Worm (Caenorhabditis elegans) whole organism, L1 larva: ENCODE data around the gene ndab-1.

Experiments used
- C04F5.9 ChIP-seq: sonication (generic microtip); optimal IDR thresholded peaks from 2 replicates; lab custom pipeline; 2016; ENCODE audit warnings: missing genetic modification characterization, missing compliant biosample characterization
- C16A3.4 ChIP-seq: fragments of 150-350 bp; optimal IDR thresholded peaks from 2 replicates; lab custom pipeline; 2014; ENCODE audit warnings: missing biosample characterization, missing genetic modification characterization
- F16B12.6 ChIP-seq: fragments of 150-350 bp; optimal IDR thresholded peaks from 2 replicates; lab custom pipeline; 2014; ENCODE audit warnings: missing biosample characterization, missing genetic modification characterization
- aha-1 ChIP-seq: fragments of 150-350 bp; optimal IDR thresholded peaks from 2 replicates; lab custom pipeline; 2014; ENCODE audit warnings: missing biosample characterization, missing genetic modification characterization
- alr-1 ChIP-seq: fragments of 200-800 bp; sonication (Bioruptor generic); optimal IDR thresholded peaks from 2 replicates; lab custom pipeline; 2018; ENCODE audit warnings: borderline replicate concordance, mild to moderate bottlenecking, missing genetic modification characterization, missing compliant biosample characterization
- ama-1 ChIP-seq: fragments of 150-350 bp; optimal IDR thresholded peaks from 2 replicates; lab custom pipeline; 2014
- ceh-63 ChIP-seq: fragments of 200-800 bp; sonication (Bioruptor generic); optimal IDR thresholded peaks from 2 replicates; lab custom pipeline; 2018; ENCODE audit warnings: mild to moderate bottlenecking, missing genetic modification characterization, missing compliant biosample characterization
- ceh-8 ChIP-seq: fragments of 200-800 bp; sonication (Bioruptor generic); optimal IDR thresholded peaks from 2 replicates; lab custom pipeline; 2018; ENCODE audit warnings: mild to moderate bottlenecking, missing genetic modification characterization, moderate library complexity, missing compliant biosample characterization
- ceh-82 ChIP-seq, 3 experiments: fragments of 150-350 bp in 1 of 3; sonication (generic microtip) in 2 of 3; optimal IDR thresholded peaks; 2 replicates each; lab custom pipeline; 2014 to 2017; ENCODE audit warnings: missing biosample characterization in 3 of 3, missing genetic modification characterization in 3 of 3
- ceh-90 ChIP-seq: sonication (generic microtip); optimal IDR thresholded peaks from 2 replicates; lab custom pipeline; 2016; ENCODE audit warnings: missing genetic modification characterization, missing compliant biosample characterization
- dpl-1 ChIP-seq, 3 experiments: fragments of 150-350 bp in 2 of 3; sonication (generic microtip) in 1 of 3; optimal IDR thresholded peaks; 2 replicates each; lab custom pipeline; 2014 to 2017; ENCODE audit warnings: missing biosample characterization in 3 of 3, missing genetic modification characterization in 3 of 3, missing genetic modification reagents in 3 of 3
- dsc-1 ChIP-seq: sonication (generic microtip); optimal IDR thresholded peaks from 2 replicates; lab custom pipeline; 2016; ENCODE audit warnings: mild to moderate bottlenecking, missing genetic modification characterization, missing compliant biosample characterization
- efl-1 ChIP-seq, 4 experiments: fragments of 150-350 bp; optimal IDR thresholded peaks in 3 of 4; peaks in 1 of 4; 1 replicate in 1 of 4; 2 replicates in 3 of 4; lab custom pipeline; 2014; ENCODE audit warnings: missing biosample characterization in 2 of 4, missing genetic modification characterization in 2 of 4, missing genetic modification reagents in 2 of 4
- efl-3 ChIP-seq: fragments of 200-800 bp; sonication (Bioruptor generic); optimal IDR thresholded peaks from 2 replicates; lab custom pipeline; 2018; ENCODE audit warnings: mild to moderate bottlenecking, missing genetic modification characterization, missing compliant biosample characterization
- egl-27 ChIP-seq, 2 experiments: fragments of 150-350 bp in 1 of 2; sonication (generic microtip); optimal IDR thresholded peaks; 3 replicates each; lab custom pipeline; 2017 to 2018; ENCODE audit warnings: missing biosample characterization in 2 of 2, missing genetic modification characterization in 2 of 2, missing genetic modification reagents in 2 of 2
- elt-2 ChIP-seq: sonication (generic microtip); optimal IDR thresholded peaks from 2 replicates; lab custom pipeline; 2016; ENCODE audit warnings: missing genetic modification characterization, mild to moderate bottlenecking, inconsistent platforms, missing compliant biosample characterization, missing genetic modification reagents
- elt-3 ChIP-seq, 6 experiments: fragments of 150-350 bp in 1 of 6; sonication (generic microtip); optimal IDR thresholded peaks; 2 replicates each; lab custom pipeline; 2017 to 2018; ENCODE audit warnings: missing biosample characterization in 6 of 6, missing genetic modification characterization in 6 of 6, inconsistent platforms in 1 of 6
- fkh-10 ChIP-seq: sonication (generic microtip); optimal IDR thresholded peaks from 2 replicates; lab custom pipeline; 2017; ENCODE audit warnings: missing biosample characterization, missing genetic modification reagents, missing genetic modification characterization
- fkh-8 ChIP-seq: sonication (generic microtip); optimal IDR thresholded peaks from 2 replicates; lab custom pipeline; 2016; ENCODE audit warnings: mild to moderate bottlenecking, missing genetic modification characterization, missing compliant biosample characterization
- hlh-17 ChIP-seq: fragments of 200-800 bp; sonication (Bioruptor generic); optimal IDR thresholded peaks from 2 replicates; lab custom pipeline; 2018; ENCODE audit warnings: missing genetic modification characterization, mild to moderate bottlenecking, missing compliant biosample characterization, moderate library complexity, borderline replicate concordance
- hlh-4 ChIP-seq: sonication (generic microtip); optimal IDR thresholded peaks from 2 replicates; lab custom pipeline; 2016; ENCODE audit warnings: mild to moderate bottlenecking, missing genetic modification characterization, missing compliant biosample characterization
- irx-1 ChIP-seq: sonication (generic microtip); optimal IDR thresholded peaks from 2 replicates; lab custom pipeline; 2016; ENCODE audit warnings: missing genetic modification characterization, missing compliant biosample characterization
- jun-1 ChIP-seq: fragments of 150-350 bp; optimal IDR thresholded peaks from 2 replicates; lab custom pipeline; 2014; ENCODE audit warnings: missing biosample characterization, missing genetic modification reagents, missing genetic modification characterization
- lin-13 ChIP-seq: fragments of 150-350 bp; optimal IDR thresholded peaks from 2 replicates; lab custom pipeline; 2014; ENCODE audit warnings: missing biosample characterization, missing genetic modification reagents, missing genetic modification characterization
- lin-39 ChIP-seq: fragments of 150-350 bp; optimal IDR thresholded peaks from 2 replicates; lab custom pipeline; 2014; ENCODE audit warnings: missing biosample characterization, missing genetic modification reagents, missing genetic modification characterization
- lir-3 ChIP-seq: sonication (generic microtip); optimal IDR thresholded peaks from 2 replicates; lab custom pipeline; 2016; ENCODE audit warnings: mild to moderate bottlenecking, missing genetic modification characterization, moderate library complexity, missing compliant biosample characterization; ENCODE audit not compliant: poor library complexity
- lsy-2 ChIP-seq, 2 experiments: fragments of 150-350 bp; optimal IDR thresholded peaks; 2 replicates each; lab custom pipeline; 2014; ENCODE audit warnings: missing biosample characterization in 2 of 2, missing genetic modification characterization in 2 of 2
- nhr-12 ChIP-seq: sonication (generic microtip); optimal IDR thresholded peaks from 2 replicates; lab custom pipeline; 2017; ENCODE audit warnings: missing biosample characterization, missing genetic modification characterization
- nhr-19 ChIP-seq: fragments of 200-800 bp; sonication (Bioruptor generic); conservative IDR thresholded peaks from 2 replicates; pipeline ENCODE4 v1.3.6; 2022; ENCODE audit warnings: missing genetic modification characterization, missing compliant biosample characterization
- nhr-20 ChIP-seq: sonication (generic microtip); optimal IDR thresholded peaks from 2 replicates; lab custom pipeline; 2016; ENCODE audit warnings: mild to moderate bottlenecking, missing genetic modification characterization, missing compliant biosample characterization
- nhr-237 ChIP-seq: fragments of 150-350 bp; optimal IDR thresholded peaks from 2 replicates; lab custom pipeline; 2014; ENCODE audit warnings: missing biosample characterization, missing genetic modification characterization
- nhr-28 ChIP-seq: fragments of 150-350 bp; optimal IDR thresholded peaks from 2 replicates; lab custom pipeline; 2014; ENCODE audit warnings: missing biosample characterization, missing genetic modification characterization
- nhr-47 ChIP-seq: sonication (generic microtip); optimal IDR thresholded peaks from 2 replicates; lab custom pipeline; 2016; ENCODE audit warnings: mild to moderate bottlenecking, missing genetic modification characterization, moderate library complexity, missing compliant biosample characterization
- nhr-71 ChIP-seq: sonication (generic microtip); optimal IDR thresholded peaks from 2 replicates; lab custom pipeline; 2016; ENCODE audit warnings: mild to moderate bottlenecking, missing genetic modification characterization, moderate library complexity, missing compliant biosample characterization
- nhr-76 ChIP-seq: sonication (generic microtip); optimal IDR thresholded peaks from 2 replicates; lab custom pipeline; 2017; ENCODE audit warnings: missing biosample characterization, missing genetic modification characterization
- nhr-85 ChIP-seq: sonication (generic microtip); peaks from one replicate; lab custom pipeline; 2016; ENCODE audit warnings: missing genetic modification characterization, inconsistent platforms, missing compliant biosample characterization
- nhr-90 ChIP-seq: sonication (generic microtip); optimal IDR thresholded peaks from 2 replicates; lab custom pipeline; 2016; ENCODE audit warnings: mild to moderate bottlenecking, missing genetic modification characterization, missing compliant biosample characterization; ENCODE audit not compliant: poor library complexity
- pag-3 ChIP-seq: sonication (generic microtip); optimal IDR thresholded peaks from 2 replicates; lab custom pipeline; 2017; ENCODE audit warnings: missing genetic modification characterization, mild to moderate bottlenecking, missing compliant biosample characterization, antibody characterized with exemption, borderline replicate concordance; ENCODE audit not compliant: insufficient read depth
- pax-3 ChIP-seq: fragments of 200-800 bp; sonication (Bioruptor generic); optimal IDR thresholded peaks from 2 replicates; lab custom pipeline; 2018; ENCODE audit warnings: mild to moderate bottlenecking, missing genetic modification characterization, moderate library complexity, missing compliant biosample characterization
- pqm-1 ChIP-seq: sonication (generic microtip); optimal IDR thresholded peaks from 3 replicates; lab custom pipeline; 2017; ENCODE audit warnings: missing biosample characterization, missing genetic modification characterization
- rnt-1 ChIP-seq: sonication (generic microtip); optimal IDR thresholded peaks from 2 replicates; lab custom pipeline; 2016; ENCODE audit warnings: mild to moderate bottlenecking, missing genetic modification characterization, moderate library complexity, missing compliant biosample characterization
- skn-1 ChIP-seq: fragments of 150-350 bp; optimal IDR thresholded peaks from 2 replicates; lab custom pipeline; 2014; ENCODE audit warnings: missing biosample characterization, missing genetic modification characterization
- sox-4 ChIP-seq: sonication (generic microtip); optimal IDR thresholded peaks from 2 replicates; lab custom pipeline; 2016; ENCODE audit warnings: missing genetic modification characterization, missing compliant biosample characterization
- sptf-1 ChIP-seq: fragments of 150-350 bp; optimal IDR thresholded peaks from 2 replicates; lab custom pipeline; 2014; ENCODE audit warnings: missing biosample characterization, missing genetic modification characterization
- swsn-7 ChIP-seq: sonication (generic microtip); optimal IDR thresholded peaks from 2 replicates; lab custom pipeline; 2016; ENCODE audit warnings: missing genetic modification characterization, missing compliant biosample characterization
- tlp-1 ChIP-seq: fragments of 150-350 bp; optimal IDR thresholded peaks from 2 replicates; lab custom pipeline; 2014; ENCODE audit warnings: missing biosample characterization, missing genetic modification characterization
- vab-15 ChIP-seq: sonication (generic microtip); optimal IDR thresholded peaks from 2 replicates; lab custom pipeline; 2017; ENCODE audit warnings: missing genotype, mild to moderate bottlenecking, missing genetic modification characterization, missing compliant biosample characterization
- xbp-1 ChIP-seq: sonication (generic microtip); optimal IDR thresholded peaks from 2 replicates; lab custom pipeline; 2016; ENCODE audit warnings: missing genetic modification characterization, missing compliant biosample characterization
- zag-1 ChIP-seq: fragments of 150-350 bp; optimal IDR thresholded peaks from 2 replicates; lab custom pipeline; 2014; ENCODE audit warnings: missing biosample characterization, missing genetic modification characterization
- zip-4 ChIP-seq: fragments of 200-800 bp; sonication (Bioruptor generic); optimal IDR thresholded peaks from 2 replicates; lab custom pipeline; 2018; ENCODE audit warnings: mild to moderate bottlenecking, missing genetic modification characterization, moderate library complexity, missing compliant biosample characterization

Gene ndab-1

DNA sequence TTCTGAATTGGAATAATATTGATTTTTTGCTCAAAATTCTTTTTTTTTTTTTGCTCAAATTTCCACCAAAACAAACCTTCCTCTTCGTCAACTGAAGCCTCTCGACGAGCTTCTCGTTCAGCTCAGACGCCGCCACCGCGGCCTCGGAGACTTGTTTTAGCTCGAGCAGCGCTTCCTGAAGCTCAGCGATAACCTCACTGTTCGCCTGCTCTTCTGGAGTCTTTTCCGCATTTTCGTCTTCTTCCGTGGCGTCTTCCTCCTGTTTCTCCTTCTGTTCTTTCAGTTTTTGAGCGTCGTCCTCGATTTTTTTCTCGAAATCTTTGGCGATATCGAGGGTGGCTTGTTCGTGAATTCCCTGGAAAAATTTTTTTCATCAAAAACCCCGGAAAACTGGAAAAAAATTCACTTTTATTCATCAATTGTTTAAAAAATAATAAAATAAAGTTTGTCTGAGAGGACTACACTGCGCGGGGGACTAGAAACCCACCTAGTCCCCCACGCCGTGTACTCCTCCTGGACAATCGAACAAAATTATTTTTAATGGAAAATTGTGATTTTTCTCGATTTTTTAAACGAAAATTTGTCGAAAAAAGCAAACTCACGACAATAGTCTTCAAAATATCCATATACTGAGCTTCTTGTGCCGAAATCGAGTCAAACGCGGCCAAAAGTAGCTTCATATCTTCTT is 30.7 kb upstream of the ndab-1 start (continued):
- peak; percentile 3 for TF ChIP-seq nhr-237 (tag; lab: Kevin White, UChicago)
- peak; percentile 61 for TF ChIP-seq F16B12.6 (tag; lab: Kevin White, UChicago)
- peak; percentile 95 for TF ChIP-seq nhr-19
- TF ChIP-seq nhr-71: peak; percentile 98
- TF ChIP-seq lin-39 (tag; lab: Kevin White, UChicago): peak; percentile 90
- TF ChIP-seq lir-3 (tag; lab: Kevin White, UChicago): peak; percentile 99
- TF ChIP-seq rnt-1 (tag; lab: Kevin White, UChicago): peak; percentile 100
- no peak for TF ChIP-seq sptf-1 (tag; lab: Kevin White, UChicago)
- peak; percentile 69 for TF ChIP-seq jun-1
- TF ChIP-seq irx-1 (tag; lab: Kevin White, UChicago): peak; percentile 100
- TF ChIP-seq zip-4: peak; percentile 91
- peak; percentile 91 for TF ChIP-seq vab-15
- TF ChIP-seq swsn-7 (tag; lab: Kevin White, UChicago): peak; percentile 97
- peak; percentile 70 for TF ChIP-seq skn-1 (tag; lab: Kevin White, UChicago)
- TF ChIP-seq nhr-90 (tag; lab: Kevin White, UChicago): peak; percentile 99
- TF ChIP-seq nhr-20 (tag; lab: Kevin White, UChicago): peak; percentile 96
- TF ChIP-seq C16A3.4 (tag; lab: Kevin White, UChicago): peak; percentile 66
- TF ChIP-seq nhr-76 (tag; lab: Kevin White, UChicago): no peak
- peak; percentile 99 for TF ChIP-seq nhr-85 (tag; lab: Kevin White, UChicago)
- peak; percentile 98 for TF ChIP-seq C04F5.9 (tag; lab: Kevin White, UChicago)
- TF ChIP-seq efl-3 (GFP tag; lab: Kevin White, UChicago): peak; percentile 99
- TF ChIP-seq fkh-10 (GFP tag; lab: Kevin White, UChicago): peak; percentile 40
- peak; percentile 99 for TF ChIP-seq sox-4 (tag; lab: Kevin White, UChicago)
- TF ChIP-seq lsy-2 (tag; optimal IDR thresholded peaks at IDR 0.05; lab: Kevin White, UChicago): peak; percentile 88 to 93
- TF ChIP-seq alr-1 (tag; lab: Kevin White, UChicago): no peak
- TF ChIP-seq hlh-4 (tag; lab: Kevin White, UChicago): peak; percentile 98
- peak; percentile 99 for TF ChIP-seq pax-3 (tag; lab: Kevin White, UChicago)
- no peak for TF ChIP-seq pqm-1 (tag; lab: Kevin White, UChicago)
- TF ChIP-seq tlp-1 (tag; lab: Kevin White, UChicago): no peak
- TF ChIP-seq lin-13 (GFP tag; lab: Kevin White, UChicago): peak; percentile 83
- TF ChIP-seq dpl-1 (GFP tag; optimal IDR thresholded peaks at IDR 0.05; lab: Kevin White, UChicago): peak; percentile 69 to 80 (median 80)
- peak; percentile 77 to 84 for TF ChIP-seq efl-1 (optimal IDR thresholded peaks at IDR 0.05; lab: Kevin White, UChicago)
- peak; percentile 82 to 97 for TF ChIP-seq efl-1 (GFP tag; optimal IDR thresholded peaks at IDR 0.05 in 1 of 2; lab: Kevin White, UChicago)
- TF ChIP-seq nhr-47 (tag; lab: Kevin White, UChicago): peak; percentile 99
- peak; percentile 90 for TF ChIP-seq elt-2 (tag; lab: Kevin White, UChicago)
- TF ChIP-seq ceh-8 (GFP tag; lab: Kevin White, UChicago): peak; percentile 95
- peak; percentile 60 for TF ChIP-seq zag-1
- peak; percentile 92 for TF ChIP-seq ceh-63
- peak; percentile 76 for TF ChIP-seq ama-1
- TF ChIP-seq nhr-28: no peak
- peak; percentile 97 for TF ChIP-seq xbp-1
- peak; percentile 82 to 92 (median 87) for TF ChIP-seq ceh-82 (tag; optimal IDR thresholded peaks at IDR 0.05; lab: Kevin White, UChicago)
- peak; percentile 99 for TF ChIP-seq dsc-1 (tag; lab: Kevin White, UChicago)
- TF ChIP-seq fkh-8 (tag; lab: Kevin White, UChicago): peak; percentile 95
- TF ChIP-seq ceh-90: peak; percentile 100
- peak; percentile 100 for TF ChIP-seq hlh-17 (GFP tag; lab: Kevin White, UChicago)
- TF ChIP-seq egl-27 (tag; optimal IDR thresholded peaks at IDR 0.05; lab: Kevin White, UChicago): no peak
- TF ChIP-seq nhr-12: peak; percentile 23
- no peak for TF ChIP-seq pag-3 (tag; lab: Kevin White, UChicago)
- peak in 2 of 6 experiments; percentile 48 to 55 for TF ChIP-seq elt-3 (tag; optimal IDR thresholded peaks at IDR 0.05; lab: Kevin White, UChicago)
- no peak for TF ChIP-seq aha-1
